Worm (Caenorhabditis elegans) whole organism, early embryonic: ENCODE data around the gene T01H3.3.

Experiments used
- ama-1 ChIP-seq: fragments of 150-350 bp; optimal IDR thresholded peaks from 2 replicates; lab custom pipeline; 2014
- pes-1 ChIP-seq: fragments of 200-800 bp; sonication (Bioruptor generic); IDR thresholded peaks from 2 replicates; pipeline ENCODE4 v1.3.6; 2022; ENCODE audit warnings: missing genetic modification reagents, missing genetic modification characterization, missing compliant biosample characterization
- scrt-1 ChIP-seq: fragments of 200-800 bp; sonication (Bioruptor generic); IDR thresholded peaks from 2 replicates; pipeline ENCODE4 v1.3.6; 2022; ENCODE audit warnings: missing genetic modification characterization, missing compliant biosample characterization

DNA sequence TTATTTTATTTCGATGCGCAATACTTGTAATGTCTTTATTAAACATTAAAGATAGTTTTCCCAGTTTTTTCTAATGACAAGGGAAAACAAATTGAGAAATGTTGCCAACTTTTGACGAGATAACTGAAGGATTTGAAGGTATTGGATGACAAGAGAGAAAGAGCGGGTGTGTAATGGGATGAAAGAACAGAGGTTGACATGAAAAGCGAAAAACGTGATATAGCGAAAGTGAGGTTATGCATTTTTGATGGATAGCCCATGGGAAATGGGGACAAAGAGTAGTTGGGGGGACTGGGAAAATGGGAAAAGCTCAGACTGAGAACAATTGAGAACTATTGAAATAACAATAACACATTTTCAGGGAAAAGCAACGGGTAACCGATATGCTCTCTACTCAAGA lies 21.5 kb upstream of the T01H3.3 start:
- no peak for TF ChIP-seq ama-1 (lab: Kevin White, UChicago)
- TF ChIP-seq scrt-1 (GFP tag; lab: Robert Waterston, UW): no peak
- TF ChIP-seq pes-1: no peak
